Fruit fly (Drosophila melanogaster): Measurements from ENCODE around the gene CG7156.

Gene CG7156

DNA sequence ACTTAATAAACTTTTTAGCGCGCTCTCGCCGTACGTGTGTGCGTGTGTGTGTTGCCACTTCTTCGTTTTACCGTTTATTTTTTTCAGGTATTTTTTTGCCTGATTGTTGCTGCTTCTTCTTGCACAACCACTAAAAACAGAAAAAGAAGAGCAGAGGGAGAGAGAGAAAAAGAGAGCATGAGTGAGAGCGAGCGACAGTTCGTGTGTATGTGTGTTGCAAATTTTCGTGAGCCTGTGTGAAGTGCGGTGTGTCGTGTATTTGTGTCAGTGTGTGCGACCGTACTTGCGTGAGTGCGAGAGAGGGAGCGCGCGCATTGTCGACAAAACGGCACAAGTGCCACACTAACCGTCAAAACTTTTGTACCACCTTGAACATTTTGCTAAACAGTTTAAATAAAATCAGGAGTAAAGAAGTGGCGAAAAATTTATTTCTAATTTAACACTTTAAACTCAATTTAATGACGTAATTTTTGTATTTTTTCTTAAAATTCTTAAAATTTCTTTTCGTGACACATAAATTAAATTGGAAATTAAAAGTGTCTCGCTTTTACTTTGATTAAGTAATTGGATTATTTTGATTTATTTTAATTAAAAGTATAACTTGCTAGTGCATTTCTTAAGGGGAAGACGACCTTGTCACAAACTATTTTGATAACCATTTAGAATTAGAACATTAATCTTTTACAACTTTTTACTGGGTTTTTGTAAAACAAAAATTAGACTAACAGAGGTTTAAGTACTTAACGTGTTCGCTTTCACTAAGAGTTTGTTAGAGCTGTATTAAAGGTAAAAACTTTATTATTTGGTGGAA lies 44.8 kb downstream of the CG7156 start:
- TF ChIP-seq CG8478 (optimal IDR thresholded peaks at IDR 0.05) (no peak), CTCF (optimal IDR thresholded peaks at IDR 0.05) (no peak)

DNA sequence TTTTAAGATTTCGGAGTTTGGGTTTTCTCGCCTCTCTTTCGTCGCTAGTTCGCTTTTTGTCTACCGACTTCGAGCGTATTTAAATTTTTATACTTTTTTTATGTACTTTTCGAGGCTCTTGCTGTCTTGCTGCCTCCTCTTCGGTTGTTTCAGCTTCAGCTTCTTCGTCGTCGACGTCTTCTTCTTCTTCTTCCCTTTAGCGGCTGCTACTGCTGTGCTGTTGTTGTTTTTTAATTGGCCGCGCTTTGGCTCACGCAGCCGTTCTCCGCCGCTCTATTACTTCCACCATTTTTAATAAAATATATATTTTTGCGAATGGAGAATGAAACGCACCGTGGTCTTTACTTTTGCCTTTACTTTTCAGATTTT lies 45.4 kb downstream of the CG7156 start:
- TF ChIP-seq CTCF (optimal IDR thresholded peaks at IDR 0.05) (no peak), CG8478 (optimal IDR thresholded peaks at IDR 0.05) (no peak)

DNA sequence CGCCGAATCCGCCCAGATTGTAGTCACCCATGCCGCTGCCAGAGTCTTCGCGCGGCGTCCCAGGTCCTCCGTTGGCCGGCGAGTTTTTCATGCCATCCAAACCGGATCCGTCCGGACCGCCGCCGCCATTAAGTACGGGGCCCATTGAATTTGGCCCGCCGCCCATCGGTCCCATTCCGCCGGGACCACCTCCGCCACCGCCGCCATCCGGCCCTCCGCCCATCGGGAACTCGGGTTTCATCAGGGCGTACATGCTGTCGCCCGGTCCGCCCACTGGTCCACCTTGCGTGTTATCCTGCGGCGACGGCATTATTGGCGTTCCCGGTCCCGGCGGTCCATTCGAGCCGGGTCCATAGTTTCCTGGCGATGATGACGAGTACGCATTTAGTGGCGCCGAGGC lies 46.7 kb downstream of the CG7156 start:
- TF ChIP-seq CG8478 (optimal IDR thresholded peaks at IDR 0.05) (no peak), CTCF (optimal IDR thresholded peaks at IDR 0.05) (no peak)

DNA sequence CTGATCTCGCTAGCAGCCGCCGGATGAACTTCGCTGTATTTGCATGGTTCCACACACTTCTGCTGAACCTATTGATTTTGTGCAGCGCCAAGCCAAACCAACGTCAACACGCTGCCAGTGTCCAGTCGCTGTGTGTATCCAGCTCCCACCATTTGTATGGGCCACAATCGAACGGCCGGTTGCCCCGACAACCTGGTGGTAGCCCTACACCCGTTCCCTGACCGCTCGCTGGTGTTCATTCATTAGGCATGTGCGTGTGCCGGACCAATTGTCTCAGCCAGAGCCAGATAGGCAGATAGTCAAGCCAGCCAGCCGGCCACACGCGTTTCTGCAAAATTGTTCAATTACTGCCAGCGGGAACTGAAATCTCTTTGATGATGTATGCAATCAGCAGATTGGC lies 50.1 kb downstream of the CG7156 start, which contains the start of gene CG14313:
Gene CG14313, minus strand, starts transcription at position 101 of the 400 bp plus-strand sequence.
- TF ChIP-seq CTCF (optimal IDR thresholded peaks at IDR 0.05) (no peak), CG8478 (optimal IDR thresholded peaks at IDR 0.05) (no peak)
